Fruit fly (Drosophila melanogaster) S2 (cell line): ENCODE data around the gene CG33108.

Source experiments
- CG8478 ChIP-seq: fragments of >200 bp; optimal IDR thresholded peaks from 2 replicates; lab custom pipeline; 2018
- CTCF ChIP-seq, 2 experiments: fragments of >200 bp; optimal IDR thresholded peaks; 2 replicates each; lab custom pipeline; 2018

DNA sequence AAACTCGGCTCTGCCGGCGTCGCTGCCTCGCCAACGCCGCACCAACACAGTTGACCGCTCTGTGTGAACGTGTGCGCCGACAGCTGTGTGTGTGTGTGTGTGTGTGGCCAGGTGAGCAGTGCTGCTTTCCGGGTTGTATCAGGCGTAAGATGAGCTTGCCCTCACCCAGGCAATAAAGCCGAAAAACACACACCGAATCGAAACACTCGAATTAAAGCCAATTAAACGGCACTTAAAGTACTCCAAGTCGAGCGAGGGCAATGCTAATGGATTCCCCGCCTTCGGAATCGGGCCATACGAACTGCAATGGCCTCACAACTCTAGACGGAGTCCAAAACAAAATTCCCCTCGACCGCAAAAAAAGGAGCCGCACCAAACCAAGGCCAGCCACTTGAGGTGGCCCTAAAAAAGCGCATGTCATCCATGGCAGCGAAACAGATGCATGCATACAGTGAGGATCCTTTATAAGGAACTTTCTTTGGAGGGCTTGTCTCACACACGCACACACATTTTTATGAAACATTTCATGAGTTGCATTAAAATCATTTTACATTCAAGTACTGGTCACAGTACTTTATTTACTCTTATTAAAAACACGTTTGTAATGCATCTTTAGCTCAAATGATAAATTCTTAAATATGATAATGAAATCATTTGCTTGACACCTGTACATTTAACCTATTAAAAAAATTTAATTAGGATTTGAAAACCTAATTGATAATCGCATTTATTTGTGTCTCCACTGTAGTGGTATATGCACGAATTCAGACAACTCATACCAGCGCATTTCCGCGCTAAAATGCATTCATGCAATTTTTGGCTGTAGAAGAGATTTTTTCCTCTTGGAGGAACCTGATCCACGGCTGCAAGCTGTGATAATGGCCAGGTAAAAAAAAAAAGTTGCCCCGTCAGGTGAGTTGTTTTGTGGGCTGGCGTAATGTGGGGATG, 46.7 kb upstream of the CG33108 start:
- TF ChIP-seq CTCF (optimal IDR thresholded peaks at IDR 0.05; lab: Kevin White, UChicago) (no peak), CG8478 (no peak)
